Worm (Caenorhabditis elegans): ENCODE data around the gene ZK673.5.

The ZK673.5 gene

DNA sequence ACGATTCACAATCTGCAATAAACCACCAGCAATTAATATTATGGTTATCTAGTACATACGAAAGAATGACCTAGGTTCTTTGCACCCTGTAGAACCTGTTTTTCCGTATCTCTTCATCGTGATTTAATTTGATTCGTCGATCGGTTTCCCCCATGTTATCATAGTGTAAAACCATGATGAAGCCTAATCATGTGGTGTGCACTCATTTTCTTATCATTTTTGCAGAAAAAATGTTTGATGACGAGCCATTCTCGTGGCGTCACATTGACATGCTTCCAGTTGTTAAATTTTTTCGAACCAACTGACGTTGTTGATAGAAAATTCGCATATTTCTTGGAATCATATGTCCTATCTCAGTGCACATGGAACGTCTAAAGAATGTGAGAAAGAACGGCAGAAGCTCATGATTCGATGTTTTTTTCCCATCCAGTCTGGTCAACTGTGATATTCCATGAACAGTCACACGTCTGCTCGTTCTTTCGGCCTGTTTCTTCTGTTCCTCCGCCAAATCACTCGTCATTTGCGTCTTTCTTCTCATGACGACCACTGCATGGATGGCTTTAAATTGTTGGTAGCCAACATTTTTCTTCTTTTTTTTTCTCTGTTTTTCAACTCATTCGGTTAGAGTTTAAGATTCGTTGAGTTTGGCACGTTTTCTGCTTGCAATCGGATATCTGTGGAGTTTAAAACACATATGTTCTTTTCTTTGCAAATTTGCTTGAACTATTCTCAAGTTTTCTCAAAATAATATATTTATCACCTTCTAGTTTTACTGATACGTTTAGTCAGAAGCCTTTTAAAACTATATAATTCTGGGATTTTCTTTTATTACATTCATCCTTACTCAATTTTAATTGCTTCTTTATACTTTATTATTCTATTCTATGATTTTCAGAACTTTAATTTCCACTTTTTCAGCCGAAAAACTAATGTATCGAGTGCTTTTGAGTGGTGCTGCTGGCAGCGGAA lies 13.7 kb upstream of the ZK673.5 start, which contains the start of gene ZK673.2:
ZK673.2 (plus strand) TSS at position 919 of the 969 bp plus-strand sequence.
- TF ChIP-seq ceh-2 (tag; optimal IDR thresholded peaks at IDR 0.05) (no peak), C38D4.7 (GFP tag; optimal IDR thresholded peaks at IDR 0.05) (no peak), lin-11 (tag; optimal IDR thresholded peaks at IDR 0.05) (no peak), dmd-4 (tag; optimal IDR thresholded peaks at IDR 0.05; ENCODE audit: borderline replicate concordance) (no peak), K02D7.2 (tag; optimal IDR thresholded peaks at IDR 0.05) (no peak), ztf-16 (tag; optimal IDR thresholded peaks at IDR 0.05) (no peak), pag-3 (tag; optimal IDR thresholded peaks at IDR 0.05; ENCODE audit: borderline replicate concordance) (no peak), nhr-11 (tag; optimal IDR thresholded peaks at IDR 0.05) (no peak), unc-3 (GFP tag; conservative IDR thresholded peaks at IDR 0.05) (no peak), unc-3 (tag; optimal IDR thresholded peaks at IDR 0.05) (no peak), ceh-19 (GFP tag; optimal IDR thresholded peaks at IDR 0.05) (no peak), lim-6 (tag; optimal IDR thresholded peaks at IDR 0.05) (no peak)

DNA sequence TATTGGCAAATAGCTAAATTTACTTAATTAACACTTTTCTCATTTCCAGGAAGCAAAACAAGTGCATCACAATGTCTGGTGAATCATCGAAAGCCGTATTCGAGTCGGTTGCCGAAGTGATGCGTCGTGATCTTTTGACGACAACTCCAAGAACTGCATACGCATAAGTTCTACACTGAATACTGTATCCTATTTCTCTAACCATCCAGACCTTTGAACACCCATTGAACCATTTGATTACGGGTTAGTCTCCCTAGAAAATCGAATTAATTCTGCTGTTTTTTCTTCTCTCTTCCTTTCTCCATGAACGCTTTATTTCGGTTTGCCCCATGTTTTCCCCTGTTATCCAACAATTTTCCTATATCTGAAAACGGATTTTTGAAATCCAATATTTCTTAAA lies 11.6 kb upstream of the ZK673.5 start, which contains the start of gene lin-56:
lin-56 (plus strand) TSS at position 301 of the 400 bp plus-strand sequence.
- TF ChIP-seq pqm-1 (tag; optimal IDR thresholded peaks at IDR 0.05) (no peak), unc-3 (GFP tag; conservative IDR thresholded peaks at IDR 0.05) (no peak), unc-3 (tag; optimal IDR thresholded peaks at IDR 0.05) (no peak), ttx-3 (tag; optimal IDR thresholded peaks at IDR 0.05) (no peak), fax-1 (tag; optimal IDR thresholded peaks at IDR 0.05) (no peak), sox-4 (tag; optimal IDR thresholded peaks at IDR 0.05) (no peak), eyg-1 (tag; optimal IDR thresholded peaks at IDR 0.05) (no peak), sox-2 (GFP tag; IDR thresholded peaks at IDR 0.05) (no peak), ceh-45 (GFP tag; IDR thresholded peaks at IDR 0.05) (no peak), ceh-30 (tag; optimal IDR thresholded peaks at IDR 0.05) (no peak)

DNA sequence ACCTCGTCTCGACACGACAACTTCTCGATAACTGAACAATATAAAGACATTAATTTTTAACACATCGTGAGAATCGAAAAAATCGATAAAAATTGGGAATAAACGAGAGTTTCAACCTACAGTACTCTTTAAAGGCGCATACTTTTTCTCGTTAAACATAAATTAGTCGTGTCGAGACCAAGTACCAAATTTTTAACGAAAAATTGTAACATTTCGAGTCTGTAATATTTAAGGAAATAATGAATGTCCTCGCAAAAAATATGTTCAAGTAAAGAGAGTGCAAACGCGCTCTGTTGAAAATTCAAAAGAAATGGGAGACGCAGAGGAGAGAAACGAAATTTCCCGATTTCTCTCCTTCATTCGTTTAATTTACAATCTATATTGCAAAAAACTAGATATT lies 11.0 kb upstream of the ZK673.5 start:
- TF ChIP-seq dve-1 (tag; optimal IDR thresholded peaks at IDR 0.05): no peak
- no peak for TF ChIP-seq ceh-19 (GFP tag; optimal IDR thresholded peaks at IDR 0.05)
- TF ChIP-seq K09A11.1 (tag; optimal IDR thresholded peaks at IDR 0.05; ENCODE audit: insufficient read depth): no peak
- TF ChIP-seq ceh-22 (tag; optimal IDR thresholded peaks at IDR 0.05): no peak
- TF ChIP-seq ztf-16 (tag; optimal IDR thresholded peaks at IDR 0.05): no peak
- no peak for TF ChIP-seq pqm-1 (tag; optimal IDR thresholded peaks at IDR 0.05)
- TF ChIP-seq hlh-15 (tag; optimal IDR thresholded peaks at IDR 0.05): no peak
- TF ChIP-seq C08G9.2 (tag; optimal IDR thresholded peaks at IDR 0.05): no peak
- no peak for TF ChIP-seq ref-2 (tag; optimal IDR thresholded peaks at IDR 0.05)
- no peak for TF ChIP-seq ceh-30 (tag; optimal IDR thresholded peaks at IDR 0.05)
- no peak for TF ChIP-seq ceh-45 (GFP tag; IDR thresholded peaks at IDR 0.05)
- TF ChIP-seq fkh-10 (GFP tag; optimal IDR thresholded peaks at IDR 0.05): no peak
- TF ChIP-seq gmeb-2 (tag; optimal IDR thresholded peaks at IDR 0.05): no peak
- no peak for TF ChIP-seq dmd-4 (tag; optimal IDR thresholded peaks at IDR 0.05; ENCODE audit: borderline replicate concordance)
- no peak for TF ChIP-seq hlh-30 (tag; optimal IDR thresholded peaks at IDR 0.05; ENCODE audit: insufficient read depth)
- TF ChIP-seq nhr-232 (tag; optimal IDR thresholded peaks at IDR 0.05): no peak
- no peak for TF ChIP-seq npax-4 (tag; optimal IDR thresholded peaks at IDR 0.05)
- TF ChIP-seq ceh-34 (tag; optimal IDR thresholded peaks at IDR 0.05): no peak
- TF ChIP-seq tbx-2 (tag; optimal IDR thresholded peaks at IDR 0.05): no peak
- TF ChIP-seq eyg-1 (tag; optimal IDR thresholded peaks at IDR 0.05): no peak

DNA sequence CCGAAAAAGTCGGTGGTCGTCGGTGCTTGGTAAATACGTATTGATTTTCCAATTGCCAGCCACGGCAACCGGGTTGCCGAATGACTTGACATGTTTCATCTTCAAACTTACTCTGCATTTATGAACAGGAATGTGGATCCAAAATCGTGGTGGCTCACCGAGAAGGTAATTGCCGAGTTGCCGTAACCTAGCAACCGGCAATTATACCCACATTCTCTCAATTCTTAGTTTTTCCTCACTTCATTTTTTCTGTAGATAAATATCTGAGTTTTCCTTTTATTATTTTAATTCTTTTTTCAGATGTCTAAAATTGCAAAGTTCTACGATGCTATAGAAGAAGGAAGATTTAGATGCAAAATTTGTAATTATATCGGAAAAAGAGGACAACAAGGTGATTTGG lies 8.7 kb upstream of the ZK673.5 start, which contains the start of gene ZK673.4:
ZK673.4 (plus strand) TSS at position 301 of the 400 bp plus-strand sequence.
- no peak for TF ChIP-seq ref-2 (tag; optimal IDR thresholded peaks at IDR 0.05)
- TF ChIP-seq ceh-14 (tag; optimal IDR thresholded peaks at IDR 0.05): no peak
